Fruit fly (Drosophila melanogaster) whole organism, embryonic: Measurements from ENCODE around the gene CG15431.

ENCODE experiments used
- Asciz ChIP-seq: fragments of 200-800 bp; sonication (Bioruptor generic); optimal IDR thresholded peaks from 2 replicates; lab custom pipeline; 2017; ENCODE audit warnings: missing biosample characterization, mild to moderate bottlenecking, missing genetic modification characterization, missing genetic modification reagents
- Awh ChIP-seq: fragments of 200-800 bp; sonication (Bioruptor generic); IDR thresholded peaks from 2 replicates; pipeline ENCODE4, ENCODE4 v1.3.6; 2022; ENCODE audit warnings: missing biosample characterization, missing genetic modification characterization
- CG10654 ChIP-seq: fragments of 200-800 bp; sonication (Bioruptor generic); optimal IDR thresholded peaks from 2 replicates; lab custom pipeline; 2016; ENCODE audit warnings: missing biosample characterization, missing genetic modification characterization
- CG12769 ChIP-seq: fragments of 200-800 bp; sonication (Bioruptor generic); optimal IDR thresholded peaks from 2 replicates; lab custom pipeline; 2019; ENCODE audit warnings: missing biosample characterization, mild to moderate bottlenecking, missing genetic modification characterization, moderate library complexity
- CG13775 ChIP-seq: fragments of 200-800 bp; sonication (Bioruptor generic); optimal IDR thresholded peaks from 3 replicates; lab custom pipeline; 2017; ENCODE audit warnings: missing biosample characterization, mild to moderate bottlenecking, missing genetic modification characterization
- CG14050 ChIP-seq: fragments of 200-800 bp; sonication (Bioruptor generic); IDR thresholded peaks from 3 replicates; pipeline ENCODE4 v1.3.6; 2022; ENCODE audit warnings: missing biosample characterization, missing genetic modification characterization
- CG17802 ChIP-seq: fragments of 200-800 bp; sonication (Bioruptor generic); optimal IDR thresholded peaks from 2 replicates; lab custom pipeline; 2018; ENCODE audit warnings: missing biosample characterization, mild to moderate bottlenecking, missing genetic modification characterization, moderate library complexity
- CG18619 ChIP-seq: fragments of 200-800 bp; sonication (Bioruptor generic); optimal IDR thresholded peaks from 3 replicates; lab custom pipeline; 2017; ENCODE audit warnings: missing biosample characterization, mild to moderate bottlenecking, missing genetic modification characterization
- CG2116 ChIP-seq: fragments of 200-800 bp; sonication (Bioruptor generic); optimal IDR thresholded peaks from 3 replicates; lab custom pipeline; 2018; ENCODE audit warnings: missing biosample characterization, mild to moderate bottlenecking, missing genetic modification characterization
- CG3065 ChIP-seq: fragments of 200-800 bp; sonication (Bioruptor generic); optimal IDR thresholded peaks from 2 replicates; lab custom pipeline; 2016; ENCODE audit warnings: missing biosample characterization, missing genetic modification characterization
- CG34376 ChIP-seq: fragments of 200-800 bp; sonication (Bioruptor generic); optimal IDR thresholded peaks from 2 replicates; lab custom pipeline; 2018; ENCODE audit warnings: missing biosample characterization, mild to moderate bottlenecking, missing genetic modification characterization
- CG34422 ChIP-seq: fragments of 200-800 bp; sonication (Bioruptor generic); IDR thresholded peaks from 3 replicates; pipeline ENCODE4 v1.3.6; 2022; ENCODE audit warnings: missing biosample characterization, missing genetic modification characterization
- CG4328 ChIP-seq: fragments of 200-800 bp; sonication (Bioruptor generic); optimal IDR thresholded peaks from 3 replicates; lab custom pipeline; 2017; ENCODE audit warnings: missing biosample characterization, missing genetic modification reagents, missing genetic modification characterization
- CG4424 ChIP-seq: fragments of 200-800 bp; sonication (Bioruptor generic); optimal IDR thresholded peaks from 3 replicates; lab custom pipeline; 2016; ENCODE audit warnings: missing biosample characterization, missing genetic modification characterization
- CG4854 ChIP-seq: fragments of 200-800 bp; sonication (Bioruptor generic); optimal IDR thresholded peaks from 2 replicates; lab custom pipeline; 2016; ENCODE audit warnings: missing biosample characterization, missing genetic modification characterization, inconsistent platforms
- CG6272 ChIP-seq: fragments of 200-800 bp; sonication (Bioruptor generic); IDR thresholded peaks from 2 replicates; pipeline ENCODE4 v1.3.6; 2022; ENCODE audit warnings: missing biosample characterization, missing genetic modification characterization
- CG6791 ChIP-seq: fragments of 200-800 bp; sonication (Bioruptor generic); IDR thresholded peaks from 3 replicates; pipeline ENCODE4 v1.3.6; 2022; ENCODE audit warnings: missing biosample characterization, missing genetic modification characterization; ENCODE audit not compliant: partially characterized antibody
- CG8765 ChIP-seq: fragments of 200-800 bp; sonication (Bioruptor generic); IDR thresholded peaks from 2 replicates; pipeline ENCODE4 v1.3.6; 2022; ENCODE audit warnings: missing biosample characterization, missing genetic modification characterization
- CoRest ChIP-seq: fragments of 200-800 bp; sonication (Bioruptor generic); optimal IDR thresholded peaks from 3 replicates; lab custom pipeline; 2018; ENCODE audit warnings: missing biosample characterization, mild to moderate bottlenecking, missing genetic modification characterization, moderate library complexity
- Dad ChIP-seq: fragments of 200-800 bp; sonication (Bioruptor generic); optimal IDR thresholded peaks from 3 replicates; lab custom pipeline; 2016; ENCODE audit warnings: missing biosample characterization, missing genetic modification characterization
- Dp ChIP-seq: fragments of 200-800 bp; sonication (Bioruptor generic); optimal IDR thresholded peaks from 2 replicates; lab custom pipeline; 2018; ENCODE audit warnings: missing biosample characterization, mild to moderate bottlenecking, missing genetic modification characterization, moderate library complexity
- Dref ChIP-seq: fragments of 200-800 bp; sonication (Bioruptor generic); IDR thresholded peaks from 2 replicates; pipeline ENCODE4 v1.3.6; 2022; ENCODE audit warnings: missing biosample characterization, missing genetic modification characterization
- HHEX ChIP-seq: fragments of 200-800 bp; sonication (Bioruptor generic); optimal IDR thresholded peaks from 3 replicates; lab custom pipeline; 2017; ENCODE audit warnings: missing biosample characterization, mild to moderate bottlenecking, missing genetic modification characterization, missing genetic modification reagents
- HLH3B ChIP-seq: fragments of 200-800 bp; sonication (Bioruptor generic); IDR thresholded peaks from 2 replicates; pipeline ENCODE4 v1.3.6; 2022; ENCODE audit warnings: missing biosample characterization, missing genetic modification characterization
- HLH4C ChIP-seq: fragments of 200-800 bp; sonication (Bioruptor generic); IDR thresholded peaks from 3 replicates; pipeline ENCODE4 v1.3.6; 2022; ENCODE audit warnings: missing biosample characterization, missing genetic modification characterization; ENCODE audit not compliant: partially characterized antibody
- Lhr ChIP-seq: fragments of 200-800 bp; sonication (Bioruptor generic); optimal IDR thresholded peaks from 3 replicates; lab custom pipeline; 2017; ENCODE audit warnings: mild to moderate bottlenecking, missing biosample characterization, missing genetic modification reagents, missing genetic modification characterization
- Max ChIP-seq: fragments of 200-800 bp; sonication (Bioruptor generic); optimal IDR thresholded peaks from 2 replicates; lab custom pipeline; 2016; ENCODE audit warnings: missing biosample characterization, mild to moderate bottlenecking, missing genetic modification characterization
- Myb ChIP-seq: fragments of 200-800 bp; sonication (Bioruptor generic); optimal IDR thresholded peaks from 2 replicates; lab custom pipeline; 2016; ENCODE audit warnings: missing biosample characterization, missing genetic modification characterization
- Rfx ChIP-seq: fragments of 200-800 bp; sonication (Bioruptor generic); IDR thresholded peaks from 2 replicates; pipeline ENCODE4 v1.3.6; 2022; ENCODE audit warnings: missing biosample characterization, missing genetic modification characterization
- Sin3A ChIP-seq: fragments of >200 bp; optimal IDR thresholded peaks from 2 replicates; lab custom pipeline; 2018
- Taf1 ChIP-seq: fragments of 200-800 bp; sonication (Bioruptor generic); IDR thresholded peaks from 2 replicates; pipeline ENCODE4 v1.3.6; 2022; ENCODE audit warnings: missing biosample characterization, missing genetic modification characterization
- Xrp1 ChIP-seq: fragments of 200-800 bp; sonication (Bioruptor generic); IDR thresholded peaks from 2 replicates; pipeline ENCODE4 v1.3.6; 2022; ENCODE audit warnings: missing biosample characterization, missing genetic modification characterization
- bsh ChIP-seq, 2 experiments: fragments of 200-800 bp; sonication (Bioruptor generic); optimal IDR thresholded peaks; 2 replicates each; lab custom pipeline; 2017 to 2018; ENCODE audit warnings: mild to moderate bottlenecking in 2 of 2, missing biosample characterization in 2 of 2, missing genetic modification characterization in 2 of 2, moderate library complexity in 1 of 2
- cad ChIP-seq: fragments of >200 bp; optimal IDR thresholded peaks from 2 replicates; lab custom pipeline; 2017; ENCODE audit warnings: missing biosample characterization, missing genetic modification characterization
- cg ChIP-seq: fragments of 200-800 bp; sonication (Bioruptor generic); optimal IDR thresholded peaks from 3 replicates; lab custom pipeline; 2019; ENCODE audit warnings: missing biosample characterization, mild to moderate bottlenecking, missing genetic modification characterization, moderate library complexity
- dan ChIP-seq: fragments of 200-800 bp; sonication (Bioruptor generic); IDR thresholded peaks from 2 replicates; pipeline ENCODE4 v1.3.6; 2022; ENCODE audit warnings: missing biosample characterization, missing genetic modification characterization
- danr ChIP-seq: fragments of 200-800 bp; sonication (Bioruptor generic); IDR thresholded peaks from 2 replicates; pipeline ENCODE4 v1.3.6; 2022; ENCODE audit warnings: missing biosample characterization, missing genetic modification characterization
- ems ChIP-seq: fragments of 200-800 bp; sonication (Bioruptor generic); optimal IDR thresholded peaks from 3 replicates; lab custom pipeline; 2016; ENCODE audit warnings: missing biosample characterization, missing genetic modification characterization
- gfzf ChIP-seq: fragments of 200-800 bp; sonication (Bioruptor generic); optimal IDR thresholded peaks from 2 replicates; lab custom pipeline; 2016; ENCODE audit warnings: missing biosample characterization, mild to moderate bottlenecking, missing genetic modification characterization, moderate library complexity
- inv ChIP-seq: fragments of 200-800 bp; sonication (Bioruptor generic); IDR thresholded peaks from 2 replicates; pipeline ENCODE4 v1.3.6; 2022; ENCODE audit warnings: missing biosample characterization, missing genetic modification characterization; ENCODE audit not compliant: partially characterized antibody
- kni ChIP-seq: fragments of 200-800 bp; sonication (Bioruptor generic); optimal IDR thresholded peaks from 3 replicates; lab custom pipeline; 2017; ENCODE audit warnings: mild to moderate bottlenecking, missing biosample characterization, missing genetic modification reagents, missing genetic modification characterization
- maf-S ChIP-seq: fragments of 200-800 bp; sonication (Bioruptor generic); optimal IDR thresholded peaks from 2 replicates; lab custom pipeline; 2016; ENCODE audit warnings: missing biosample characterization, missing genetic modification characterization
- mld ChIP-seq: fragments of 200-800 bp; sonication (Bioruptor generic); IDR thresholded peaks from 3 replicates; pipeline ENCODE4 v1.3.6; 2022; ENCODE audit warnings: missing biosample characterization, missing genetic modification characterization; ENCODE audit not compliant: partially characterized antibody
- pzg ChIP-seq: fragments of 200-800 bp; sonication (Bioruptor generic); optimal IDR thresholded peaks from 3 replicates; lab custom pipeline; 2018; ENCODE audit warnings: missing biosample characterization, mild to moderate bottlenecking, missing genetic modification characterization, moderate library complexity
- ro ChIP-seq: fragments of 200-800 bp; sonication (Bioruptor generic); IDR thresholded peaks from 2 replicates; pipeline ENCODE4 v1.3.6; 2022; ENCODE audit warnings: missing biosample characterization, missing genetic modification characterization
- run ChIP-seq: fragments of 200-800 bp; sonication (Bioruptor generic); optimal IDR thresholded peaks from 3 replicates; lab custom pipeline; 2018; ENCODE audit warnings: missing biosample characterization, mild to moderate bottlenecking, missing genetic modification characterization
- schlank ChIP-seq: fragments of 200-800 bp; sonication (Bioruptor generic); optimal IDR thresholded peaks from 2 replicates; lab custom pipeline; 2018; ENCODE audit warnings: missing biosample characterization, mild to moderate bottlenecking, missing genetic modification characterization
- unc-4 ChIP-seq: fragments of 200-800 bp; sonication (Bioruptor generic); IDR thresholded peaks from 2 replicates; pipeline ENCODE4 v1.3.6; 2022; ENCODE audit warnings: missing biosample characterization, missing genetic modification characterization; ENCODE audit not compliant: partially characterized antibody
- z ChIP-seq: fragments of 200-800 bp; sonication (Bioruptor generic); IDR thresholded peaks from 3 replicates; pipeline ENCODE4 v1.3.6; 2022; ENCODE audit warnings: missing biosample characterization, missing genetic modification characterization
- zen ChIP-seq: fragments of 200-800 bp; sonication (Bioruptor generic); optimal IDR thresholded peaks from 3 replicates; lab custom pipeline; 2018; ENCODE audit warnings: missing biosample characterization, mild to moderate bottlenecking, missing genetic modification characterization, moderate library complexity

CG15431 gene

DNA sequence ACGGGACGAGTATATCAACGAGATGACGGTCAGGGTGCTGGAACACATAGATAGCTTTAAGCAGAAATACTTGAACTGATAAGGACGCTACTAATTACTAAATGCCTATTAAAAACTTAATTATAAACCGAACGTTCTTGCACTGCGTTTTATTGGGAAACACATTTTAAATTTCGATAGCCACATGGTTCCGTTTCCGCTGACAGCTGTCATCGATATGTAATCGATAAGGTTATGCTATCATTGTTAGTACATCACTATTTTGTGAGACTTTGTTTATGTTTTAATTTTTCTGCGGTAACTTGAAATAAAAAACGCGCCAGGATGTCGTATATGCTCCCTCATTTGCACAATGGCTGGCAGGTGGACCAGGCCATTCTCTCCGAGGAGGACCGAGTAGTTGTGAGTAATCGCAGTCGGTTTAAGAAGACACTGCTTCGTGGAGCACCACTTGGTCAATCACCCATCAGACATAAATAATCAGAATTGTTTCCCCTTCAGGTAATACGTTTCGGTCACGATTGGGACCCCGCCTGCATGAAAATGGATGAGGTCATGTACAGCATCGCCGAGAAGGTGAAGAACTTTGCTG is 38.0 kb downstream of the CG15431 start, which contains the start of gene Dim1 (continued):
- TF ChIP-seq CG13775: peak; percentile 31
- peak; percentile 23 for TF ChIP-seq schlank
- peak; percentile 91 for TF ChIP-seq Dref
- no peak for TF ChIP-seq CG8765 (GFP tag; lab: Robert Waterston, UW)
- peak; percentile 86 for TF ChIP-seq CG6791 (GFP tag; lab: Robert Waterston, UW)
- no peak for TF ChIP-seq HLH3B (GFP tag; lab: Robert Waterston, UW)
- no peak for TF ChIP-seq danr
- TF ChIP-seq Xrp1 (GFP tag; lab: Robert Waterston, UW): no peak
- no peak for TF ChIP-seq maf-S (GFP tag; lab: Kevin White, UChicago)
- TF ChIP-seq CG10654 (GFP tag; lab: Kevin White, UChicago): no peak
- no peak for TF ChIP-seq Sin3A (lab: Kevin White, UChicago)
- peak; percentile 7 for TF ChIP-seq CG4328 (GFP tag; lab: Kevin White, UChicago)
- TF ChIP-seq Lhr (GFP tag; lab: Kevin White, UChicago): peak; percentile 19
- TF ChIP-seq zen: no peak
- no peak for TF ChIP-seq CG17802 (tag; lab: Kevin White, UChicago)
- TF ChIP-seq cg (GFP tag; lab: Kevin White, UChicago): no peak
- TF ChIP-seq run (tag; lab: Kevin White, UChicago): no peak
- TF ChIP-seq CG34376 (GFP tag; lab: Kevin White, UChicago): peak; percentile 53
- no peak for TF ChIP-seq CG14050 (GFP tag; lab: Robert Waterston, UW)
- peak; percentile 31 for TF ChIP-seq Asciz (GFP tag; lab: Kevin White, UChicago)
- no peak for TF ChIP-seq Max
- peak; percentile 90 for TF ChIP-seq CG2116
- no peak for TF ChIP-seq CG4424 (GFP tag; lab: Kevin White, UChicago)
- TF ChIP-seq gfzf: peak; percentile 20
- TF ChIP-seq CG3065 (GFP tag; lab: Kevin White, UChicago): no peak
- TF ChIP-seq kni (GFP tag; lab: Kevin White, UChicago): no peak
- no peak for TF ChIP-seq z
- no peak for TF ChIP-seq ro (GFP tag; lab: Robert Waterston, UW)
- TF ChIP-seq CG6272 (GFP tag; lab: Robert Waterston, UW): no peak
- TF ChIP-seq Taf1 (GFP tag; lab: Robert Waterston, UW): no peak
- TF ChIP-seq mld (GFP tag; lab: Robert Waterston, UW): 0 out of 3 replicates have a peak, but pooled peaks have one; percentile 61
- peak; percentile 47 for TF ChIP-seq CG18619 (GFP tag; lab: Kevin White, UChicago)
- peak; percentile 52 for TF ChIP-seq pzg (GFP tag; lab: Kevin White, UChicago)
- TF ChIP-seq unc-4 (GFP tag; lab: Robert Waterston, UW): peak; percentile 75
- no peak for TF ChIP-seq dan
- TF ChIP-seq Dad (GFP tag; lab: Kevin White, UChicago): peak; percentile 50
- no peak for TF ChIP-seq CG34422 (GFP tag; lab: Robert Waterston, UW)
- TF ChIP-seq inv (GFP tag; lab: Robert Waterston, UW): peak; percentile 27; the same call in 1 of the 2 replicates
- TF ChIP-seq Awh (GFP tag; lab: Robert Waterston, UW): no peak
- TF ChIP-seq Rfx: peak; percentile 53; the same call in 1 of the 2 replicates
- TF ChIP-seq HHEX (GFP tag; lab: Kevin White, UChicago): no peak
- peak; percentile 15 for TF ChIP-seq ems
- TF ChIP-seq CG4854 (GFP tag; lab: Kevin White, UChicago): no peak
- peak; percentile 32 for TF ChIP-seq CoRest (tag; lab: Kevin White, UChicago)
- peak; percentile 81 for TF ChIP-seq Myb (GFP tag; lab: Kevin White, UChicago)
- TF ChIP-seq CG12769 (tag; lab: Kevin White, UChicago): no peak
- TF ChIP-seq cad (GFP tag; lab: Kevin White, UChicago): no peak
- TF ChIP-seq HLH4C (GFP tag; lab: Robert Waterston, UW): peak; percentile 78
- peak; percentile 87 for TF ChIP-seq Dp
- no peak for TF ChIP-seq bsh (GFP tag; optimal IDR thresholded peaks at IDR 0.05; lab: Kevin White, UChicago)
